Fruit fly (Drosophila melanogaster): Measurements from ENCODE around the gene phol.
A peak's percentile ranks its signal among the peaks of the same experiment; 100 is the strongest.

phol gene

dm6 chr3L:9503552-9504317, 47.7 kb upstream of the phol start (continued):
- no peak for TF ChIP-seq Smox (GFP tag; optimal IDR thresholded peaks at IDR 0.05)
- no peak for TF ChIP-seq Hr38 (GFP tag; optimal IDR thresholded peaks at IDR 0.05)
- no peak for TF ChIP-seq CG8319 (GFP tag; optimal IDR thresholded peaks at IDR 0.05)
- no peak for TF ChIP-seq CG8632 (GFP tag; optimal IDR thresholded peaks at IDR 0.05)
- peak; percentile 43 for TF ChIP-seq CG10669 (GFP tag; optimal IDR thresholded peaks at IDR 0.05)
- TF ChIP-seq CG10631 (GFP tag; optimal IDR thresholded peaks at IDR 0.05) = no peak
- TF ChIP-seq Eip93F (GFP tag; optimal IDR thresholded peaks at IDR 0.05) = no peak
- TF ChIP-seq esn (GFP tag; optimal IDR thresholded peaks at IDR 0.05) = no peak
- peak; percentile 10 for TF ChIP-seq fkh (GFP tag; optimal IDR thresholded peaks at IDR 0.05)
- TF ChIP-seq CG15336 (GFP tag; IDR thresholded peaks at IDR 0.05) = no peak
- TF ChIP-seq CG34406 (GFP tag; optimal IDR thresholded peaks at IDR 0.05) = no peak
- TF ChIP-seq Ets21C (GFP tag; optimal IDR thresholded peaks at IDR 0.05) = no peak
- TF ChIP-seq lz (GFP tag; optimal IDR thresholded peaks at IDR 0.05) = no peak
- TF ChIP-seq CG1621 (tag; optimal IDR thresholded peaks at IDR 0.05) = no peak
- TF ChIP-seq CG6854 (GFP tag; optimal IDR thresholded peaks at IDR 0.05) = no peak
- TF ChIP-seq CG11902 (GFP tag; optimal IDR thresholded peaks at IDR 0.05) = no peak
- peak; percentile 6 for TF ChIP-seq CG7368 (GFP tag; optimal IDR thresholded peaks at IDR 0.05)
- 0 out of 2 replicates have a peak, but pooled peaks have one; percentile 49 for TF ChIP-seq Gug (GFP tag; IDR thresholded peaks at IDR 0.05)
- peak; percentile 35 for TF ChIP-seq Hr4 (GFP tag; optimal IDR thresholded peaks at IDR 0.05)

- TF ChIP-seq CG8119 (GFP tag; IDR thresholded peaks at IDR 0.05) (no peak), CG32006 (GFP tag; optimal IDR thresholded peaks at IDR 0.05) (no peak), Sox102F (GFP tag; optimal IDR thresholded peaks at IDR 0.05) (no peak), vri (GFP tag; optimal IDR thresholded peaks at IDR 0.05) (peak; percentile 39), Hr39 (GFP tag; optimal IDR thresholded peaks at IDR 0.05) (no peak), CG6792 (GFP tag; optimal IDR thresholded peaks at IDR 0.05) (no peak), CG31627 (GFP tag; optimal IDR thresholded peaks at IDR 0.05) (no peak), CG4318 (GFP tag; optimal IDR thresholded peaks at IDR 0.05) (no peak)
These were observed 46.8 kb upstream of the phol start for dm6 chr3L:9502856-9503255.

dm6 chr3L:9502294-9502693, 46.2 kb upstream of the phol start:
- TF ChIP-seq fkh (GFP tag; optimal IDR thresholded peaks at IDR 0.05) = peak; percentile 39
- TF ChIP-seq CG16779 (tag; optimal IDR thresholded peaks at IDR 0.05) = no peak
- no peak for TF ChIP-seq Eip78C (GFP tag)

- TF ChIP-seq Eip78C (GFP tag) (peak; percentile 23), pdm3 (GFP tag; optimal IDR thresholded peaks at IDR 0.05) (no peak), CG11902 (GFP tag; optimal IDR thresholded peaks at IDR 0.05) (no peak), cyc (GFP tag; optimal IDR thresholded peaks at IDR 0.05) (no peak), CG8319 (GFP tag; optimal IDR thresholded peaks at IDR 0.05) (no peak), dsx (GFP tag; optimal IDR thresholded peaks at IDR 0.05; ENCODE audit: poor library complexity, severe bottlenecking) (no peak)
These were observed 45.2 kb upstream of the phol start for dm6 chr3L:9501298-9501697.

- TF ChIP-seq fd85E (GFP tag; optimal IDR thresholded peaks at IDR 0.05) = no peak
- no peak for TF ChIP-seq Ets21C (GFP tag; optimal IDR thresholded peaks at IDR 0.05)
- no peak for TF ChIP-seq Sox14 (GFP tag; optimal IDR thresholded peaks at IDR 0.05)
- peak; percentile 13 for TF ChIP-seq vri (GFP tag; optimal IDR thresholded peaks at IDR 0.05)
- no peak for TF ChIP-seq acj6 (GFP tag; optimal IDR thresholded peaks at IDR 0.05)
- peak; percentile 82 for TF ChIP-seq svp (GFP tag)
- no peak for TF ChIP-seq topi (GFP tag; optimal IDR thresholded peaks at IDR 0.05)
These were observed 44.1 kb upstream of the phol start for dm6 chr3L:9499919-9500807.

Data from whole organism, prepupa.